Fruit fly (Drosophila melanogaster) whole organism, adult: ENCODE measurements around the gene mgl.

ENCODE experiments used
- Clk ChIP-seq: fragments of 200-800 bp; sonication (Bioruptor generic); optimal IDR thresholded peaks from 2 replicates; lab custom pipeline; 2017; ENCODE audit warnings: missing biosample characterization, missing genetic modification characterization
- kay ChIP-seq: fragments of 200-800 bp; sonication (Bioruptor generic); peaks from one replicate; lab custom pipeline; 2016; ENCODE audit warnings: missing biosample characterization, missing genetic modification characterization, borderline replicate concordance
- ovo ChIP-seq: fragments of 200-800 bp; sonication (Bioruptor generic); optimal IDR thresholded peaks from 2 replicates; lab custom pipeline; 2016; ENCODE audit warnings: missing biosample characterization, missing genetic modification characterization

- TF ChIP-seq Clk (GFP tag; lab: Kevin White, UChicago), result no peak
- no peak for TF ChIP-seq ovo
- no peak for TF ChIP-seq kay (GFP tag; lab: Kevin White, UChicago)
Measured at dm6 chrX:9394358-9394757, 105.6 kb downstream of the mgl start.
